Worm (Caenorhabditis elegans): ENCODE data around the gene C25F9.5.

DNA sequence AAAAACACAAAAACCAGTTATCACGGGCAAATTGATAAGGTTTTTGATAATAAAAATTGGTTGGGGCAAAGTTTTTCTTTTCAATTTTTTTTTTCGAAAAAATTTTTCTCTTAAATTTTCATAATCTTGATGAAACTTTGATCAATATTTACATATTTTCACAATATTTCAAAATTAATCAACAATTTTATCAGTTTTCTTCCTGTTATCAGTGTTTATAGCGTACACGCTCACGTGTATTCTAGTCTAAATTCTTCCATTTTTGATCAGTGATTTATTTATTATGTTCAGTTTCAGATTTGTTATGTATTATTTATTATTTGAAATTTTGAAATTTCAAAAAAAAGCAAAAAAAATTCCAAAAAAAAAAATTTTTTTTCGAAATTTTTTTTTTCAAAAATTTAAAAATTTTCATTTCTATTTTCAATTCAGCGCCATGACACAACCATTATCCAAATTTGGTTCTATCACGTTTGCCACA lies 33.6 kb downstream of the C25F9.5 start, which contains the start of gene nceh-1:
- TF ChIP-seq elt-1 (tag; optimal IDR thresholded peaks at IDR 0.05) (no peak), nhr-25 (tag; optimal IDR thresholded peaks at IDR 0.05) (no peak), egl-27 (tag; optimal IDR thresholded peaks at IDR 0.05) (no peak), snpc-4 (tag; optimal IDR thresholded peaks at IDR 0.05) (no peak), nhr-12 (tag; optimal IDR thresholded peaks at IDR 0.05) (no peak), daf-12 (tag; optimal IDR thresholded peaks at IDR 0.05) (no peak), unc-62 (GFP tag; optimal IDR thresholded peaks at IDR 0.05) (no peak), hmg-11 (tag; optimal IDR thresholded peaks at IDR 0.05) (no peak), elt-3 (tag; optimal IDR thresholded peaks at IDR 0.05) (no peak)
